Worm (Caenorhabditis elegans): ENCODE results near the gene T24H10.1.
A peak's percentile ranks its signal among the peaks of the same experiment; 100 is the strongest.

The T24H10.1 gene

DNA sequence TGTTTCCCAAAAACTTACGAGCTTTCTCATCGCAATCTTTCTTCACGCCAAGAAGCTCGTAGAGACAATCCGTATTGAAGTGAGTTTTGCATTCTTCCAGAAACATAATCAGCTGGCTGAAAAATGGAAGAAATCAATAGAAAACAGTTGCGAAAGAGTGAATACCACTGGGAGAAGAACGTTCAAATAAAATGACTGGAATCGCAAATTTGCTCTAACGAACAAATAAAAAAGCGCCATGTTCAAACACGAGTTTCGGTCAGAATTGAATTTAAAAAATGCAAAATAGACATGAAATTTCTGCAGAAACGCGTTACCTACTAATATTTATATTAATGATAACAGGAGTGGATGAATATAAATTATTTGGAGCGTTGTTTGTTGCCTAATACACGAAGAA, 9.3 kb downstream of the T24H10.1 start, which contains the start of gene dnj-23:
Gene dnj-23, minus strand, starts transcription at position 158 of the 400 bp plus-strand sequence.
- no peak for TF ChIP-seq dao-5 (tag; optimal IDR thresholded peaks at IDR 0.05)
- TF ChIP-seq W03F9.2 (tag; optimal IDR thresholded peaks at IDR 0.05) = no peak
- no peak for TF ChIP-seq him-1 (tag; optimal IDR thresholded peaks at IDR 0.05)

DNA sequence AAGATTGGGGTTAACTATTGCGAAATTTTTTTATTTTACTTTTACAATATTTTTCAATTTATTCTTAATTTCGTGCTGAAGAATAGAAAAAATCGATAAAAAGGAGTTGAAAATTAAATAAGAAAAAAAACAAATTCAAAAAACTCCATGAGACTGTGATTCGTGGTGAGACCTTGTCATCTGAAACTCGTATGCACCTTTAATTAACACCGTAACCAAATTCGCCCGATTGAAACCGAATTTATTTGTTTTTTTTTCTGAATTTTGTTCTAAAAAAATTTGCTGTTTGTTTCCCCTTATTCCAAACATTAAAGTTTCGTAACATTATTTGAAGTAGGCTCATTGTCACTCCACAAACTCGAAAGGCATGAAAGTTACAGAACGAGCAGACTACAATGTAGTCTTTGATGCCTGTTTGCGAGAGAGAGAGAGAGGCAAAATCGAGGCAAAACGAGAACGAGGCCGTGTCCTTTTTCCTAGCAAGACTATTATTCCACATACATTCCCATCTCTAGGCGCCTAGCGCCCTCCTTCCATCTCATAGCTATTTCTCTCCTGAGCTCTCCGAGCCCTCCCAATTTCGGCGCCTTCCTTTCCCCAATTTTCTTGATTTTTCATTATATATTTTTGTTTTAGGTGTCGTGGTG, 9.9 kb downstream of the T24H10.1 start, which contains the start of gene T24H10.4:
Gene T24H10.4, plus strand, starts transcription at position 630 of the 647 bp plus-strand sequence.
- TF ChIP-seq dao-5 (tag; optimal IDR thresholded peaks at IDR 0.05) (no peak), him-1 (tag; optimal IDR thresholded peaks at IDR 0.05) (no peak), W03F9.2 (tag; optimal IDR thresholded peaks at IDR 0.05) (no peak)

DNA sequence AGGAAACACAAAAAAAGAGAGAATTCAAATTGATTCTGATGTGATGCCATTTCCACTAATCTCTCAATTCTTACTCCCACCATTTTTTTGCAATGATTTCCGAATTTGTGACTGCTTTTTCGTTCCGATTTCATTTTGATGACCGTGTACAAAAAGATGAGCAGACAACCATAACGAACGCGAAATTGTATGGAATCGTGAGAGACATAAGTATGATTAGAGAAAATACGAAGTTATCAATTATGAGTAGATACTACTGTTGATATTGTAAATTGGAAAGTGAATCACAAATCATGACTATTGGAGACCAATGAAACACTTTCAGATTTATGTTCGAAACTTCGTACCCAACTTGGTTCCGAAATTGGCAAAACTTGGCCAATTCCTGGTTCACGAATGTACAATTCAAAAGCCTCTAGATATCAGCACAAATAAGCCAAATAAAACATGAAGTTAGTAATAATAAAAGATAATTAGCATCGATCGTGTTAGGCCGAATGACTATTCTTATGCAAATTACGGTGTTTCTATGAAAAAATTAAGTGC, 12.4 kb downstream of the T24H10.1 start:
- TF ChIP-seq dao-5 (tag; optimal IDR thresholded peaks at IDR 0.05) (no peak), him-1 (tag; optimal IDR thresholded peaks at IDR 0.05) (no peak), W03F9.2 (tag; optimal IDR thresholded peaks at IDR 0.05) (no peak)

DNA sequence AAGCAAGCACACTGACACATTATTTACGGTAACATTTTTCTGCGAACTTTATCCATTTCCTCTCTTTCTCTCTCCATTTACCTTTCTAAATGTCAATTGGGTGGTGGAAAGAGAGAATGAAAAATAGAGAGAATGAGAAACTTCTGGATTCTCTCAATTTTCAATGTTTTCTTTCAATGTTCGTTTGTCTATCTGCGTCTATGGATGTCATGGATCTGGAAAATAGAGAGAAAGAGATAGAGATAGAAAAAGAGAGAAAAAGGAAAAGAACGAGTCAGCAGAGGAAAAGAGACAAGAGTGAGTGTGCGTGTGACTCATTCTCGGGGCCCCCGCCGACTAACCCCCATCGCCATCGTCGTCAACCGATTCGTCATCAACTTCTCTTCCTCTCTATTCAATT, 13.7 kb downstream of the T24H10.1 start, which contains the start of gene jun-1:
Gene jun-1, plus strand, starts transcription at position 307 of the 400 bp plus-strand sequence.
- TF ChIP-seq him-1 (tag; optimal IDR thresholded peaks at IDR 0.05) = peak; percentile 4
- peak; percentile 62 for TF ChIP-seq W03F9.2 (tag; optimal IDR thresholded peaks at IDR 0.05)
- TF ChIP-seq dao-5 (tag; optimal IDR thresholded peaks at IDR 0.05) = no peak

DNA sequence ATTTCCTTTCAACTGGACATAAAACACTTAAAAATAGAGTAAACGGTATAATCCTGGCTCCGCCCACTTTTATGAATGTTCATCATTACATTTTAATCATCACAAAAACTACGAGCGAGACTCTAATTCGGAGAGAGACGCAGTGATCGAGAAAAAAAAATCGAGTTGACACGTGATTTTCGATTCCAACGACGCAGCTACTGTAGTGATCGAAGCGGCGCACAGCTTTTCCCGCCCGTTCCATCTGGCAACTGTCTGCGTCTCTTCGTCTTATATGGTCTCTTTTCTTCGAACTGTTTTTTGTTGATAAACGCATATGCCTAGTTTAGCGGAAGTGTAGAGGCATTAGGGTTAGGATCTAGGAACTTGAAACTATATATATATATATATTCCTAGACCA, 14.6 kb downstream of the T24H10.1 start:
- TF ChIP-seq him-1 (tag; optimal IDR thresholded peaks at IDR 0.05) (no peak), W03F9.2 (tag; optimal IDR thresholded peaks at IDR 0.05) (no peak), dao-5 (tag; optimal IDR thresholded peaks at IDR 0.05) (no peak)

DNA sequence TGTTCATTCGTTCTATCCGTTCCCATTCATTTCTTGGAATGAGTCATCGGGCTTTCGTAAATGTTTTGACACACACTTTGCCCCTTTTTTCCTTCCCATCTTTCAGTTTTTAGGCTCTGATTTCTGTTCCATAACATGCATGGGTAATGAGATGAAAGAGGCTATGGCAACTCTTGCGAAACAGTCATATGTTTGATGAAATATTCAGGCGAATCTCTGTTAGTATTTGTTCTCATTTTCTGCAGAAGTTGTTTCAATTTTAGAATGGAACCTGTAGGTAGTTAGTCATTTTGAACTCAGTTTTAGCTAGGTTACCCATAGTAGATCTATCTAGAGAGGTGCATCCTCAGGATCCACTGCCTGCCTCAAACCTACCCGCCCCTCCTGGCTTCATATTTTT, 15.8 kb downstream of the T24H10.1 start:
- TF ChIP-seq W03F9.2 (tag; optimal IDR thresholded peaks at IDR 0.05) (no peak), him-1 (tag; optimal IDR thresholded peaks at IDR 0.05) (no peak), dao-5 (tag; optimal IDR thresholded peaks at IDR 0.05) (no peak)

DNA sequence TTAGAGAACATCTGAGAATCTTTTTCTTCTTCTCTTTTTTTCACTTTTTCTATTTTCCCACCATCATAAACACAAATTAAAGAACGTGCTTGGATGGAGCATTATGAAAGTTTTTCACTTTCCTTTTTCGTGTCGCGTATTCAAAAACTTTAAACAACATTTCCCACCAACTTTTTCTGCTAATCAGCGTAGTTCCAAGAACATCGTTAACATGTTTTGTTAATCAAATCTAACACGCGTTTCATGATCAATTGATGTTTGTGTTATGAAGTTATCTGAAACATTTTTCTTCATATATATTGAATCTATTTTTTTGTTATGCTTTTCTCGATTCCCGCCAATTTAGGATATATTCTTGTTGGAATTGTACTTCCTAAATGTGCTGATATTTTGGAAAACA, 16.5 kb downstream of the T24H10.1 start:
- TF ChIP-seq W03F9.2 (tag; optimal IDR thresholded peaks at IDR 0.05) (no peak), dao-5 (tag; optimal IDR thresholded peaks at IDR 0.05) (no peak), him-1 (tag; optimal IDR thresholded peaks at IDR 0.05) (no peak)

DNA sequence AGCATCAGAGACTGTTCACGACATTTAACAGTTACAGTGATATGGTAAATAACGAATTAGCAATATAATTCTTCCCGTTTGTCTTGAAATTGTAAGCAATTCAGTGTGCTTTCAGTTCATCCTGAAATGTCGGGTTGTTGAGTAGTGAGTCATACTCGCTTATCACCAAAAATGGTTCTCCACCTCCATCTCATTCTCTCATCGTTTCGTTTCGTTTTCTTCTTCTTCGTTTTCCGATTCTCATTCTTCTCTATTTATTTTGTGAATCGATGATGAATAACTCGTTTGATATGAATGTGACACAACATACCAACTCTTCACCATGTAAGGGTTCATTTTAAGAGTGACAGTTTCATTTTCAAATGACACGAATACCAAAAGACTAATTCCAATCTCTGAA, 17.2 kb downstream of the T24H10.1 start:
- TF ChIP-seq dao-5 (tag; optimal IDR thresholded peaks at IDR 0.05) (no peak), him-1 (tag; optimal IDR thresholded peaks at IDR 0.05) (no peak), W03F9.2 (tag; optimal IDR thresholded peaks at IDR 0.05) (no peak)

DNA sequence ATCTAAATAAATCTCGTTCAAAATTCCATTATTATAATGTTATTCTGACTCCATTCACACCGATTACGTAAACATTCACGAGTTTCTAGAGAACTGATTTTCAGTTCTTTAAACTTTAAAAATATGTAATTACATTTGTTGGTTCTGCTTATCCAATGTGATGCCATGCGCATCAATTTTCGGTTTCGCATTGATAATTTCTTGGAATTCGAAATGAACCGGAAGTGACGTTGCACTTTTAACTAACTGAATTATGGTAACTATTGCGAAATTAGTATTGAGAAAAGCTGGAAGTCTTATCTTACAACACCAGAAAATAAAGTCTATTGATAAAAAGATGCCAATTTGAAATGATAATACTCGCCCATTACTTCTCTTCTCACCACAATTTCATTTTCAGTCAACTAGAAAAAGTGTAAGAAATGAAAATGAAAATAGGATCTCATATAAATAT, 18.6 kb downstream of the T24H10.1 start:
- TF ChIP-seq him-1 (tag; optimal IDR thresholded peaks at IDR 0.05) = no peak
- no peak for TF ChIP-seq W03F9.2 (tag; optimal IDR thresholded peaks at IDR 0.05)
- no peak for TF ChIP-seq dao-5 (tag; optimal IDR thresholded peaks at IDR 0.05)

DNA sequence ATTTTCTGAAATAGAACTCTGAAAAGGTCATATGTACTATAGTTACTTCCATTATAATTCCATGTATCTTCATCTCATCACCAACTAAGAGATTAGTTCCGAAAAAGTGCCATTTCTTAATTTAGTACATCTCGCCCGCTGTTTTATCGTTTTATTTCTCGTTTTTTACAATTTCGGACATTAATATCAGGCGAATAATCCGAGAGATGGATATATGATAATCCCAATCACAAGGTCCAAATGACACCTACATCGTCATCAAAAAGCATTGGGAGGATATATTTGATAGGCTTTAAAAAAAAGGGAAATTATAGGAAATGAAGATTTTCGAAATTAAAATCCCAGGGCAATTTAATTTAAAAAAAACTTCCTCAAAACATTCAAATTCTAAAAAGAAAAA, 21.2 kb downstream of the T24H10.1 start:
- TF ChIP-seq him-1 (tag; optimal IDR thresholded peaks at IDR 0.05) (no peak), dao-5 (tag; optimal IDR thresholded peaks at IDR 0.05) (no peak), W03F9.2 (tag; optimal IDR thresholded peaks at IDR 0.05) (no peak)

DNA sequence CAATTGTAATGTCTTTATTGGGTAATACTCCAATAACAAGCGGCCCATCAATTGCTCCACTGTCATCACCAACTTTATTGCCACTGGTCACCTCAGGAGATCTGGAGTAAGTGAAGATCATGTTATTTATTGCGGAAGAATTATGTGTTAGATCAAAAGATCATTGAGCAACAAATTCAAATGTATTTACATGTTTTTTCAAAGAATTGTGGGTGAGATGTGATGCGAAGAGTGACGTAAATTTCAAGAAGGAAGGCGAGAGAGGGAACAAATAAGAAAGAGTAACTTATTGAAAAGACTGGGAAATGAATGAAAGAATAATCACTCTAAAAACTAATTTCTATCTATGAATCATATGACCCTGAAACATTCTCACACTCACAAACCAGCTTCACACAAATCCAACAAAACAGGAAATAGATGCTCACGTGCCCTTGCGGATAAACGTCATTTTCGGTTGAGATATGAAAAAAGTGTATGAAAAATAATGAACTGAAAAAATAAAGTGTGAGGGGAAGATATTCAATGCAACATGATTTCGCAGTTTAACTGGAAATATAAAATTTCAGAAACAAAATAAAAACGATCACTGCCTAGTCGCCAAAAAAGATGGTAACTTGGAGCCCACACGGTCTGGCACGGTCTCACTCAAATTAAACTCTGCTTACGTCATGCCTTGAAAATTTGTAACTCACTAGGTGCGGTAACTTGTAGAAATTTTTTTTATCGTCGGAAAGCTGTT, 21.8 kb downstream of the T24H10.1 start:
- no peak for TF ChIP-seq W03F9.2 (tag; optimal IDR thresholded peaks at IDR 0.05)
- no peak for TF ChIP-seq dao-5 (tag; optimal IDR thresholded peaks at IDR 0.05)
- no peak for TF ChIP-seq him-1 (tag; optimal IDR thresholded peaks at IDR 0.05)

DNA sequence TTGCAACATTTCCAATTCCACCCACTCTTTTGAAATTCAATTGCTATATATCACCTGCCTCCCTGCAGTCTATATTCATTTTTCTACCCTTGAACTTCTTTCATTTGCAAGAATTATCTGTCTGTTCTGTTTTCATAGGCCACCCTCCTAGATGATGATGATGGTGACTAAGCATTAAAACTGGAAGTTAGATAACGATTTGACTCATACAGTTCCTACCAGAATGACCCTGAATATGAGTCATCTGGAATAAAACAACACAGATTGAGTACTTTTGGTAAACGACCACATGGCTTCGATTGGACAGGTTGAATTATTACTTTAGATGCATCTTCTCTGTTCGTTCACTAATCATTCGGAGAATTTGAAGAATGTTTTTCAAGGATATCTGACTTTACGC, 25.2 kb downstream of the T24H10.1 start:
- TF ChIP-seq dao-5 (tag; optimal IDR thresholded peaks at IDR 0.05) = no peak
- TF ChIP-seq W03F9.2 (tag; optimal IDR thresholded peaks at IDR 0.05) = no peak
- no peak for TF ChIP-seq him-1 (tag; optimal IDR thresholded peaks at IDR 0.05)

DNA sequence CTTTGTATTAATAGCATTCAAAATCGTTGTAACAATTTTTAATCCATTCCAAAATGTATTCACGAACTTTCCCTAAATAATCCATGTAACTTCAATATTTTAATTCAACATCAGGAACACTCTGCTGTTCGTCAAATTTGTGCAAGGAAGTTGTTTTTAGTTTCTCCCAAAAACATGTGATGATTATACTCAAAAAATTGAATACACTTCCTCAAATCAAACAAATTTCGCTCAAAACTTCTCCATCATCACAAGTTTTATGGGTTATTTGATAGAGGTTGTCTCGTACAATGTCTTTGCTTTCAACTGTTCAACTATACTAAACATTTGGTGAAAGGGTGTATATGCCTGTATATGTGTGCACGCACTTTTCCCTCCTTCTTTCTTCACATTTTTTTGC, 25.8 kb downstream of the T24H10.1 start:
- TF ChIP-seq him-1 (tag; optimal IDR thresholded peaks at IDR 0.05) = no peak
- no peak for TF ChIP-seq dao-5 (tag; optimal IDR thresholded peaks at IDR 0.05)
- TF ChIP-seq W03F9.2 (tag; optimal IDR thresholded peaks at IDR 0.05) = no peak

DNA sequence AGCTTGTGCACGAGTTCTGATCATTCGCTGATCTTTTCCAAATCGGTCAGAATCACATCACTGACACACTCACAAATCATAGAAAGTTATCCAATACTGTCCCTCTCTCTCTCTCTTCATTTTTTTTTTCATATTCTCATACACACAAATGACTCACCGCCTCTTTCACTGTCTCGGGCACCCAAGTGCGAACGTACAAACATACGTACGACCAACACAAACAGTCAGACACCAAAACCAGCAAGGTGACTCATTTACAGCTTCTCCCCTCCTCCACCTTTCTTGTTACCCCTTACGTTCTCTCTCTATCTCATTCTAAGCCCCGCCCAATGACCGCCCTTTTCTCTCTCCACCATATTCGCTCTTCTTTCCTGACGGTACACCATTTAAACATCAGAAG, 27.8 kb downstream of the T24H10.1 start:
- TF ChIP-seq dao-5 (tag; optimal IDR thresholded peaks at IDR 0.05) (no peak), him-1 (tag; optimal IDR thresholded peaks at IDR 0.05) (no peak), W03F9.2 (tag; optimal IDR thresholded peaks at IDR 0.05) (no peak)

Measured in whole organism, L4/young adult.